Worm (Caenorhabditis elegans) whole organism, L3 larva: ENCODE results near the gene sdz-24.

ENCODE experiments used
- R02D3.7 ChIP-seq: fragments of 150-350 bp; optimal IDR thresholded peaks from 2 replicates; lab custom pipeline; 2014; ENCODE audit warnings: missing biosample characterization, missing genetic modification characterization
- daf-12 ChIP-seq: fragments of 150-350 bp; optimal IDR thresholded peaks from 2 replicates; lab custom pipeline; 2014; ENCODE audit warnings: missing biosample characterization, missing genetic modification reagents, missing genetic modification characterization
- egl-27 ChIP-seq: sonication (generic microtip); optimal IDR thresholded peaks from 4 replicates; lab custom pipeline; 2017; ENCODE audit warnings: missing biosample characterization, missing genetic modification reagents, missing genetic modification characterization
- egl-5 ChIP-seq: fragments of 150-350 bp; optimal IDR thresholded peaks from 2 replicates; lab custom pipeline; 2017; ENCODE audit warnings: missing biosample characterization, missing genetic modification reagents, missing genetic modification characterization, inconsistent platforms
- elt-2 ChIP-seq: sonication (generic microtip); optimal IDR thresholded peaks from 2 replicates; lab custom pipeline; 2016; ENCODE audit warnings: missing genetic modification reagents, mild to moderate bottlenecking, missing genetic modification characterization, missing compliant biosample characterization
- fkh-10 ChIP-seq: sonication (generic microtip); optimal IDR thresholded peaks from 2 replicates; lab custom pipeline; 2017; ENCODE audit warnings: missing biosample characterization, missing genetic modification reagents, missing genetic modification characterization
- fos-1 ChIP-seq: fragments of 150-350 bp; optimal IDR thresholded peaks from 2 replicates; lab custom pipeline; 2014; ENCODE audit warnings: missing biosample characterization, missing genetic modification characterization
- jun-1 ChIP-seq: fragments of 150-350 bp; optimal IDR thresholded peaks from 2 replicates; lab custom pipeline; 2014; ENCODE audit warnings: missing biosample characterization, missing genetic modification reagents, missing genetic modification characterization
- lin-15B ChIP-seq: fragments of 150-350 bp; optimal IDR thresholded peaks from 2 replicates; lab custom pipeline; 2014; ENCODE audit warnings: missing biosample characterization, missing genetic modification characterization
- mdl-1 ChIP-seq: fragments of 150-350 bp; optimal IDR thresholded peaks from 2 replicates; lab custom pipeline; 2014; ENCODE audit warnings: missing biosample characterization, missing genetic modification characterization
- nfya-1 ChIP-seq: sonication (generic microtip); optimal IDR thresholded peaks from 2 replicates; lab custom pipeline; 2017; ENCODE audit warnings: missing genetic modification characterization, mild to moderate bottlenecking, missing compliant biosample characterization, antibody characterized with exemption, moderate library complexity; ENCODE audit not compliant: insufficient read depth
- nhr-237 ChIP-seq: fragments of 150-350 bp; optimal IDR thresholded peaks from 2 replicates; lab custom pipeline; 2014; ENCODE audit warnings: missing biosample characterization, missing genetic modification characterization
- nhr-28 ChIP-seq: fragments of 150-350 bp; optimal IDR thresholded peaks from 2 replicates; lab custom pipeline; 2014; ENCODE audit warnings: missing biosample characterization, missing genetic modification characterization
- nhr-43 ChIP-seq: sonication (generic microtip); optimal IDR thresholded peaks from 2 replicates; lab custom pipeline; 2016; ENCODE audit warnings: mild to moderate bottlenecking, missing genetic modification characterization, missing compliant biosample characterization; ENCODE audit not compliant: poor library complexity, severe bottlenecking
- nhr-67 ChIP-seq: fragments of 150-350 bp; optimal IDR thresholded peaks from 2 replicates; lab custom pipeline; 2014; ENCODE audit warnings: missing biosample characterization, missing genetic modification characterization
- nhr-76 ChIP-seq: fragments of 150-350 bp; sonication (generic microtip); optimal IDR thresholded peaks from 5 replicates; lab custom pipeline; 2014; ENCODE audit warnings: missing biosample characterization, missing genetic modification characterization
- pha-4 ChIP-seq: fragments of 150-350 bp; optimal IDR thresholded peaks from 2 replicates; lab custom pipeline; 2014; ENCODE audit warnings: missing biosample characterization, missing genetic modification reagents, missing genetic modification characterization
- tbx-2 ChIP-seq: sonication (generic microtip); optimal IDR thresholded peaks from 2 replicates; lab custom pipeline; 2016; ENCODE audit warnings: mild to moderate bottlenecking, missing genetic modification characterization, missing compliant biosample characterization
- unc-62 ChIP-seq: fragments of 150-350 bp; sonication (generic microtip); optimal IDR thresholded peaks from 4 replicates; lab custom pipeline; 2014; ENCODE audit warnings: missing biosample characterization, missing genetic modification reagents, missing genetic modification characterization
- zag-1 ChIP-seq: fragments of 150-350 bp; optimal IDR thresholded peaks from 2 replicates; lab custom pipeline; 2014; ENCODE audit warnings: missing biosample characterization, missing genetic modification characterization
- ztf-11 ChIP-seq: fragments of 150-350 bp; optimal IDR thresholded peaks from 2 replicates; lab custom pipeline; 2014; ENCODE audit warnings: missing biosample characterization, missing genetic modification characterization
- ztf-4 ChIP-seq: fragments of 150-350 bp; optimal IDR thresholded peaks from 2 replicates; lab custom pipeline; 2014; ENCODE audit warnings: missing biosample characterization, missing genetic modification characterization

The sdz-24 gene

DNA sequence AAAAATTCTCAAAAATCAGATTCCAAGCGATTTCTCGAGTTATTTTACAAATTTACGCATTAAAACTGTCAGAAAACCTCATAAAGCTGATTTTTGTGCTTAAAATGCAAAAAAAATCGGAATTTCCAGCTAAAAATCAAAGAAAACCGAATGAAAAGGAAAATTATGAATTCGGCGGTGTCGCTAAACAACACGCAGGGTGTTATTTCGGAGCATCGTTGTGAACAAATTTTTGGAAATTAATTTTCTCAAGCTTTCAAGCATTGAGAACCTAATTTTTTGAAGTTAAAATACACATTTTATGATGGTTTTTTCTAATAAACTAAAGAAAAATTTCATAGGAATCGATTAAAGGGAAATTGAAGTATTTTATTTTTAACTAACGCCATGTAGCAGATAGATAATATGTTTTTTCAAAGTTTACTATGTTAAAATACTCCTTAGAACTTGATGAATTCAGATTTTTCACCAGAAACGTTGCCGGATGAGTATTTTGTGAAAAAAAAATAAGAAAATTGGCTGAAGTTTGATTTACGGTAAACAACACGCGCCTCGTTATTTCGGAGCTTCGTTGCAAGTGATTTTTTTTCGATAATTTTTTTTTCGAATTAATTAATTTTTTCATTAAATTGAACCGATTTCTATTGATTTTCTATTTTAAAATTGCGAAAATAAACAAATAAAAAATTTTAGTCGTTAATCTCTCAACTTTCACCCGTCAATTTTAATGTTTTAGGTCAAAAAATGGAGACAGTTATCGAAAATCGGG, 43.1 kb downstream of the sdz-24 start, which contains the start of gene thoc-1:
Gene thoc-1, plus strand, starts transcription at position 737 of the 769 bp plus-strand sequence.
- TF ChIP-seq fos-1 (tag; lab: Kevin White, UChicago), result no peak
- no peak for TF ChIP-seq ztf-11 (tag; lab: Kevin White, UChicago)
- TF ChIP-seq daf-12 (tag; lab: Kevin White, UChicago), result no peak
- TF ChIP-seq nhr-28 (tag; lab: Kevin White, UChicago), result no peak
- TF ChIP-seq R02D3.7 (tag; lab: Kevin White, UChicago), result no peak
- no peak for TF ChIP-seq ztf-4 (tag; lab: Kevin White, UChicago)
- no peak for TF ChIP-seq nhr-67 (tag; lab: Kevin White, UChicago)
- TF ChIP-seq pha-4 (tag; lab: Kevin White, UChicago), result no peak

DNA sequence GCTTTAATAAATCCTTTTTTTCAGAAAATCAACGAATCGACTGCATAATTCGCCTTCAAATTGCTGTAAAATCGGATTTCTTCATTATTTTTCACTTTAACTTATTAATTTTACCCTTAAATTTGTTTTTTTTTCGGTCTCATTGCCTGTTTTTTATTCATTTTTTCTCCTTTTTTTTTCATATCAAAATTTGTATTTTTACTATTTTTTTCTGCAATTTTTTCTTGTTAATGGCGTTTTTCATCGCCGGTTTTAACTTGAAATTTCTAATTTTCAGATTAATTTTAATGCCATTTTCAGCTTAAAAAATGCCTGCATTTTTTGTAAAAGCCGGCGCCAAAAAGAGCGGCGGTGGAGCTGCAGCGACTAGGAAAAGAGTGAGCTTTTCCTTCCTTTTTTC, 50.6 kb downstream of the sdz-24 start, which contains the start of gene T02H6.1:
Gene T02H6.1, plus strand, starts transcription at position 301 of the 400 bp plus-strand sequence.
- no peak for TF ChIP-seq nhr-237 (tag; lab: Kevin White, UChicago)
- no peak for TF ChIP-seq zag-1 (tag; lab: Kevin White, UChicago)
- TF ChIP-seq unc-62 (GFP tag; lab: Kevin White, UChicago), result no peak
- no peak for TF ChIP-seq nfya-1
- TF ChIP-seq nhr-76 (tag; lab: Kevin White, UChicago), result no peak
- TF ChIP-seq jun-1 (tag; lab: Kevin White, UChicago), result no peak
- TF ChIP-seq nhr-43 (tag; lab: Kevin White, UChicago), result no peak
- TF ChIP-seq fkh-10, result no peak
- TF ChIP-seq ztf-11 (tag; lab: Kevin White, UChicago), result no peak
- no peak for TF ChIP-seq elt-2
- no peak for TF ChIP-seq tbx-2
- no peak for TF ChIP-seq mdl-1 (tag; lab: Kevin White, UChicago)
- no peak for TF ChIP-seq egl-27 (tag; lab: Kevin White, UChicago)
- TF ChIP-seq egl-5 (tag; lab: Kevin White, UChicago), result no peak
- TF ChIP-seq lin-15B (tag; lab: Kevin White, UChicago), result no peak
